Worm (Caenorhabditis elegans) whole organism, mixed stage, embryonic: ENCODE data around the gene F13H8.8.

ENCODE experiments used
- M03D4.4 ChIP-seq: sonication (generic microtip); optimal IDR thresholded peaks from 2 replicates; lab custom pipeline; 2017; ENCODE audit warnings: mild to moderate bottlenecking, missing genetic modification characterization, missing compliant biosample characterization
- bed-3 ChIP-seq: fragments of 200-800 bp; sonication (Bioruptor generic); optimal IDR thresholded peaks from 3 replicates; lab custom pipeline; 2018; ENCODE audit warnings: mild to moderate bottlenecking, missing genetic modification characterization, moderate library complexity, missing compliant biosample characterization
- blmp-1 ChIP-seq: fragments of 150-350 bp; optimal IDR thresholded peaks from 2 replicates; lab custom pipeline; 2014; ENCODE audit warnings: missing biosample characterization, missing genetic modification characterization
- ceh-43 ChIP-seq: fragments of 200-800 bp; sonication (Bioruptor generic); optimal IDR thresholded peaks from 2 replicates; lab custom pipeline; 2018; ENCODE audit warnings: mild to moderate bottlenecking, missing genetic modification characterization, moderate library complexity, missing compliant biosample characterization
- ceh-83 ChIP-seq: fragments of 200-800 bp; sonication (Bioruptor generic); optimal IDR thresholded peaks from 2 replicates; lab custom pipeline; 2018; ENCODE audit warnings: mild to moderate bottlenecking, missing genetic modification characterization, missing compliant biosample characterization
- ces-1 ChIP-seq: fragments of 150-350 bp; optimal IDR thresholded peaks from 2 replicates; lab custom pipeline; 2014; ENCODE audit warnings: missing biosample characterization, missing genetic modification reagents, missing genetic modification characterization
- cnd-1 ChIP-seq: fragments of 200-800 bp; sonication (Bioruptor generic); optimal IDR thresholded peaks from 2 replicates; lab custom pipeline; 2018; ENCODE audit warnings: mild to moderate bottlenecking, missing genetic modification characterization, missing compliant biosample characterization
- drap-1 ChIP-seq: fragments of 200-800 bp; sonication (Bioruptor generic); optimal IDR thresholded peaks from 3 replicates; lab custom pipeline; 2018; ENCODE audit warnings: mild to moderate bottlenecking, missing genetic modification characterization, missing compliant biosample characterization
- elt-1 ChIP-seq: sonication (generic microtip); optimal IDR thresholded peaks from 2 replicates; lab custom pipeline; 2017; ENCODE audit warnings: missing genetic modification characterization, mild to moderate bottlenecking, missing compliant biosample characterization, antibody characterized with exemption, moderate library complexity, borderline replicate concordance; ENCODE audit not compliant: insufficient read depth
- elt-3 ChIP-seq: fragments of 150-350 bp; optimal IDR thresholded peaks from 2 replicates; lab custom pipeline; 2014; ENCODE audit warnings: missing biosample characterization, missing genetic modification characterization
- flh-1 ChIP-seq: fragments of 200-800 bp; sonication (Bioruptor generic); optimal IDR thresholded peaks from 2 replicates; lab custom pipeline; 2018; ENCODE audit warnings: mild to moderate bottlenecking, missing genetic modification characterization, moderate library complexity, missing compliant biosample characterization
- ham-2 ChIP-seq: fragments of 200-800 bp; sonication (Bioruptor generic); optimal IDR thresholded peaks from 2 replicates; lab custom pipeline; 2018; ENCODE audit warnings: mild to moderate bottlenecking, missing genetic modification characterization, missing compliant biosample characterization
- hlh-1 ChIP-seq: fragments of 150-350 bp; optimal IDR thresholded peaks from 2 replicates; lab custom pipeline; 2014; ENCODE audit warnings: missing biosample characterization, missing genetic modification reagents, missing genetic modification characterization
- lin-13 ChIP-seq: fragments of 150-350 bp; optimal IDR thresholded peaks from 2 replicates; lab custom pipeline; 2014; ENCODE audit warnings: missing biosample characterization, missing genetic modification characterization
- mab-5 ChIP-seq: fragments of 150-350 bp; optimal IDR thresholded peaks from 2 replicates; lab custom pipeline; 2014; ENCODE audit warnings: missing biosample characterization, missing genetic modification characterization
- mep-1 ChIP-seq: fragments of 150-350 bp; optimal IDR thresholded peaks from 2 replicates; lab custom pipeline; 2017; ENCODE audit warnings: missing biosample characterization, missing genetic modification reagents, missing genetic modification characterization, inconsistent platforms
- mls-2 ChIP-seq: sonication (generic microtip); optimal IDR thresholded peaks from 2 replicates; lab custom pipeline; 2016; ENCODE audit warnings: mild to moderate bottlenecking, missing genetic modification characterization, moderate library complexity, missing compliant biosample characterization
- nhr-12 ChIP-seq: fragments of 150-350 bp; optimal IDR thresholded peaks from 2 replicates; lab custom pipeline; 2014; ENCODE audit warnings: missing biosample characterization, missing genetic modification characterization
- nhr-2 ChIP-seq: fragments of 150-350 bp; optimal IDR thresholded peaks from 2 replicates; lab custom pipeline; 2014; ENCODE audit warnings: missing biosample characterization, missing genetic modification characterization
- nhr-237 ChIP-seq: fragments of 150-350 bp; optimal IDR thresholded peaks from 2 replicates; lab custom pipeline; 2014; ENCODE audit warnings: missing biosample characterization, missing genetic modification characterization
- nhr-28 ChIP-seq: fragments of 150-350 bp; optimal IDR thresholded peaks from 2 replicates; lab custom pipeline; 2014; ENCODE audit warnings: missing biosample characterization, missing genetic modification characterization
- nhr-76 ChIP-seq: sonication (generic microtip); optimal IDR thresholded peaks from 2 replicates; lab custom pipeline; 2017; ENCODE audit warnings: missing biosample characterization, missing genetic modification characterization
- pha-4 ChIP-seq: fragments of 150-350 bp; optimal IDR thresholded peaks from 2 replicates; lab custom pipeline; 2018; ENCODE audit warnings: missing biosample characterization, missing genetic modification reagents, missing genetic modification characterization
- sem-2 ChIP-seq: fragments of 200-800 bp; sonication (Bioruptor generic); optimal IDR thresholded peaks from 2 replicates; lab custom pipeline; 2018; ENCODE audit warnings: mild to moderate bottlenecking, missing genetic modification characterization, missing compliant biosample characterization
- snpc-4 ChIP-seq: fragments of 150-350 bp; optimal IDR thresholded peaks from 2 replicates; lab custom pipeline; 2014; ENCODE audit warnings: missing biosample characterization, missing genetic modification characterization
- sptf-1 ChIP-seq: sonication (generic microtip); optimal IDR thresholded peaks from 2 replicates; lab custom pipeline; 2017; ENCODE audit warnings: mild to moderate bottlenecking, missing genetic modification characterization, moderate library complexity, missing compliant biosample characterization
- tbx-8 ChIP-seq: fragments of 200-800 bp; sonication (Bioruptor generic); optimal IDR thresholded peaks from 2 replicates; lab custom pipeline; 2018; ENCODE audit warnings: mild to moderate bottlenecking, missing genetic modification characterization, moderate library complexity, missing compliant biosample characterization
- unc-120 ChIP-seq: sonication (generic microtip); optimal IDR thresholded peaks from 2 replicates; lab custom pipeline; 2017; ENCODE audit warnings: missing genetic modification characterization, missing compliant biosample characterization; ENCODE audit not compliant: poor library complexity, severe bottlenecking
- unc-39 ChIP-seq: fragments of 150-350 bp; optimal IDR thresholded peaks from 2 replicates; lab custom pipeline; 2014; ENCODE audit warnings: missing biosample characterization, missing genetic modification characterization
- zip-8 ChIP-seq: fragments of 150-350 bp; optimal IDR thresholded peaks from 2 replicates; lab custom pipeline; 2014; ENCODE audit warnings: missing biosample characterization, missing genetic modification characterization

Gene F13H8.8

ce11 chrII:6246054-6246453 is 21.8 kb downstream of the F13H8.8 start, which contains the start of gene lelo-1:
lelo-1 (plus strand) TSS chrII:6246354.
- TF ChIP-seq bed-3 (GFP tag; lab: Kevin White, UChicago) (no peak), ceh-43 (GFP tag; lab: Kevin White, UChicago) (no peak), unc-39 (no peak), mls-2 (tag; lab: Kevin White, UChicago) (no peak), ceh-83 (GFP tag; lab: Kevin White, UChicago) (no peak), snpc-4 (no peak), unc-120 (tag; lab: Kevin White, UChicago) (no peak), pha-4 (no peak), flh-1 (GFP tag; lab: Kevin White, UChicago) (no peak), tbx-8 (GFP tag; lab: Kevin White, UChicago) (no peak), mab-5 (tag; lab: Kevin White, UChicago) (no peak), nhr-2 (tag; lab: Kevin White, UChicago) (no peak), zip-8 (tag; lab: Kevin White, UChicago) (no peak), nhr-28 (tag; lab: Kevin White, UChicago) (no peak)

- TF ChIP-seq drap-1 (GFP tag; lab: Kevin White, UChicago), result no peak
- TF ChIP-seq unc-39, result no peak
- no peak for TF ChIP-seq ces-1 (GFP tag; lab: Kevin White, UChicago)
- TF ChIP-seq nhr-2 (tag; lab: Kevin White, UChicago), result no peak
These were observed 22.6 kb downstream of the F13H8.8 start, which contains the start of gene blos-4 for ce11 chrII:6245199-6245702. blos-4 (plus strand) TSS chrII:6245249.

- no peak for TF ChIP-seq blmp-1 (tag; lab: Kevin White, UChicago)
- no peak for TF ChIP-seq tbx-8 (GFP tag; lab: Kevin White, UChicago)
- no peak for TF ChIP-seq bed-3 (GFP tag; lab: Kevin White, UChicago)
- no peak for TF ChIP-seq mep-1 (tag; lab: Kevin White, UChicago)
- TF ChIP-seq hlh-1, result no peak
- no peak for TF ChIP-seq elt-3 (tag; lab: Kevin White, UChicago)
- no peak for TF ChIP-seq unc-39
- TF ChIP-seq cnd-1 (tag; lab: Kevin White, UChicago), result no peak
- TF ChIP-seq lin-13 (tag; lab: Kevin White, UChicago), result no peak
- no peak for TF ChIP-seq nhr-12 (tag; lab: Kevin White, UChicago)
- no peak for TF ChIP-seq nhr-76 (tag; lab: Kevin White, UChicago)
These were observed 23.7 kb downstream of the F13H8.8 start, which contains the start of gene tat-4 for ce11 chrII:6244171-6244570. tat-4 (minus strand) TSS chrII:6244287.

- TF ChIP-seq blmp-1 (tag; lab: Kevin White, UChicago) (no peak), M03D4.4 (tag; lab: Kevin White, UChicago) (no peak), nhr-76 (tag; lab: Kevin White, UChicago) (no peak), zip-8 (tag; lab: Kevin White, UChicago) (no peak), nhr-237 (tag; lab: Kevin White, UChicago) (no peak), ces-1 (GFP tag; lab: Kevin White, UChicago) (no peak), pha-4 (no peak)
- TF ChIP-seq, all 35 proteins: peak for 0
These were observed 26.1 kb downstream of the F13H8.8 start, which contains the start of gene T24H7.8 for ce11 chrII:6241758-6242157. T24H7.8 (plus strand) TSS chrII:6242058.

ce11 chrII:6236093-6236945 is 31.6 kb downstream of the F13H8.8 start:
- TF ChIP-seq mep-1 (tag; lab: Kevin White, UChicago) (no peak), ceh-83 (GFP tag; lab: Kevin White, UChicago) (no peak), ceh-43 (GFP tag; lab: Kevin White, UChicago) (no peak), lin-13 (tag; lab: Kevin White, UChicago) (no peak), elt-1 (tag; lab: Kevin White, UChicago) (no peak), ces-1 (GFP tag; lab: Kevin White, UChicago) (no peak), ham-2 (no peak), nhr-12 (tag; lab: Kevin White, UChicago) (no peak), tbx-8 (GFP tag; lab: Kevin White, UChicago) (no peak), unc-120 (tag; lab: Kevin White, UChicago) (peak; percentile 24), sptf-1 (tag; lab: Kevin White, UChicago) (no peak), elt-3 (tag; lab: Kevin White, UChicago) (no peak), hlh-1 (peak; percentile 4), pha-4 (no peak), drap-1 (GFP tag; lab: Kevin White, UChicago) (no peak), cnd-1 (tag; lab: Kevin White, UChicago) (no peak), nhr-237 (tag; lab: Kevin White, UChicago) (no peak), sem-2 (no peak)
